Worm (Caenorhabditis elegans) whole organism, L1 larva: ENCODE results near the gene unc-93.

ENCODE experiments used
- alr-1 ChIP-seq: fragments of 200-800 bp; sonication (Bioruptor generic); optimal IDR thresholded peaks from 2 replicates; lab custom pipeline; 2018; ENCODE audit warnings: borderline replicate concordance, mild to moderate bottlenecking, missing genetic modification characterization, missing compliant biosample characterization
- elt-2 ChIP-seq: sonication (generic microtip); optimal IDR thresholded peaks from 2 replicates; lab custom pipeline; 2016; ENCODE audit warnings: missing genetic modification characterization, mild to moderate bottlenecking, inconsistent platforms, missing compliant biosample characterization, missing genetic modification reagents
- fos-1 ChIP-seq: fragments of 150-350 bp; optimal IDR thresholded peaks from 2 replicates; lab custom pipeline; 2014; ENCODE audit warnings: missing biosample characterization, missing genetic modification characterization
- hlh-17 ChIP-seq: fragments of 200-800 bp; sonication (Bioruptor generic); optimal IDR thresholded peaks from 2 replicates; lab custom pipeline; 2018; ENCODE audit warnings: missing genetic modification characterization, mild to moderate bottlenecking, missing compliant biosample characterization, moderate library complexity, borderline replicate concordance
- lin-13 ChIP-seq: fragments of 150-350 bp; optimal IDR thresholded peaks from 2 replicates; lab custom pipeline; 2014; ENCODE audit warnings: missing biosample characterization, missing genetic modification reagents, missing genetic modification characterization
- nhr-28 ChIP-seq: fragments of 150-350 bp; optimal IDR thresholded peaks from 2 replicates; lab custom pipeline; 2014; ENCODE audit warnings: missing biosample characterization, missing genetic modification characterization
- nhr-90 ChIP-seq: sonication (generic microtip); optimal IDR thresholded peaks from 2 replicates; lab custom pipeline; 2016; ENCODE audit warnings: mild to moderate bottlenecking, missing genetic modification characterization, missing compliant biosample characterization; ENCODE audit not compliant: poor library complexity
- sup-37 ChIP-seq: fragments of 200-800 bp; sonication (Bioruptor generic); optimal IDR thresholded peaks from 2 replicates; lab custom pipeline; 2018; ENCODE audit warnings: mild to moderate bottlenecking, missing genetic modification characterization, missing compliant biosample characterization
- unc-62 ChIP-seq: fragments of 150-350 bp; optimal IDR thresholded peaks from 2 replicates; lab custom pipeline; 2014; ENCODE audit warnings: missing biosample characterization, missing genetic modification reagents, missing genetic modification characterization
- unc-86 ChIP-seq: sonication (generic microtip); optimal IDR thresholded peaks from 2 replicates; lab custom pipeline; 2016; ENCODE audit warnings: missing genetic modification characterization, missing compliant biosample characterization

DNA sequence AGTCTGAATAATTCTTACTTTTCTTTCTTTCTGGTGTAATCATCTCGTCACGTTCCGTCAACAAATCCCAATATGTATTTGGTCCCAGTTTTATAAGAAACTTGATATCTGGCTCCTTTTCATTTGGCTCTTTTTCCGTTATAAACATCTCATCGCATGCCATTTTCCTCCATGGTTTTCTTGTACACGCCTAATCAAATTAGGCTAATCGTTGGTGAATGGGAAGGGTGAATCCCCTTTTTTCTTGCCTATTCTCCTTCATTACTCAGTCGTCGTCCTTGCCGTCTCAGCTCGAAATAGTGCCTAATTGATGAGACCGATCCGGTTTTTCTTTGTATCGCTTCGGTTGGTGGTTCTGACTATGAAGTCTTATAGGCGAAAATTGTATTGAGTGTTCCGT is 10.0 kb upstream of the unc-93 start:
- TF ChIP-seq elt-2 (tag; lab: Kevin White, UChicago) (no peak), hlh-17 (GFP tag; lab: Kevin White, UChicago) (no peak), nhr-28 (no peak), alr-1 (tag; lab: Kevin White, UChicago) (no peak), nhr-90 (tag; lab: Kevin White, UChicago) (no peak), fos-1 (no peak), lin-13 (GFP tag; lab: Kevin White, UChicago) (no peak), sup-37 (GFP tag; lab: Kevin White, UChicago) (no peak), unc-62 (GFP tag; lab: Kevin White, UChicago) (no peak), unc-86 (tag; lab: Kevin White, UChicago) (no peak)
